Fruit fly (Drosophila melanogaster): ENCODE results near the gene Septin2.
A peak's percentile ranks its signal among the peaks of the same experiment; 100 is the strongest.

Septin2 gene

dm6 chr3R:20563830-20564421, 24.2 kb downstream of the Septin2 start, which contains the start of gene CG10877 (continued):
- TF ChIP-seq CG2202 (tag; optimal IDR thresholded peaks at IDR 0.05) (no peak), CG9215 (GFP tag; IDR thresholded peaks at IDR 0.05) (no peak), CG34224 (GFP tag; IDR thresholded peaks at IDR 0.05; ENCODE audit: partially characterized antibody) (peak; percentile 28; the same call in 1 of the 3 replicates), ranshi (GFP tag; IDR thresholded peaks at IDR 0.05) (no peak), sug (tag; optimal IDR thresholded peaks at IDR 0.05) (peak; percentile 64), her (GFP tag; optimal IDR thresholded peaks at IDR 0.05) (no peak), H2.0 (GFP tag; IDR thresholded peaks at IDR 0.05) (no peak), nerfin-2 (GFP tag; IDR thresholded peaks at IDR 0.05; ENCODE audit: partially characterized antibody) (no peak), chm (GFP tag; IDR thresholded peaks at IDR 0.05) (no peak), CG14860 (GFP tag; IDR thresholded peaks at IDR 0.05; ENCODE audit: partially characterized antibody) (no peak), Hr78 (GFP tag; optimal IDR thresholded peaks at IDR 0.05) (peak in 1 of 2 experiments; percentile 36), Med (GFP tag) (peak; percentile 72), CG15696 (tag; optimal IDR thresholded peaks at IDR 0.05) (no peak), chinmo (GFP tag; IDR thresholded peaks at IDR 0.05; ENCODE audit: partially characterized antibody) (0 out of 4 replicates have a peak, but pooled peaks have one; percentile 36), CG11695 (GFP tag; IDR thresholded peaks at IDR 0.05) (no peak), CG3163 (GFP tag; optimal IDR thresholded peaks at IDR 0.05) (peak; percentile 92), chif (GFP tag; optimal IDR thresholded peaks at IDR 0.05) (no peak), CG12236 (GFP tag; optimal IDR thresholded peaks at IDR 0.05) (no peak), stwl (tag; optimal IDR thresholded peaks at IDR 0.05) (no peak), exex (tag; optimal IDR thresholded peaks at IDR 0.05) (peak; percentile 58), CG11696 (GFP tag; IDR thresholded peaks at IDR 0.05) (no peak), CG13287 (GFP tag; IDR thresholded peaks at IDR 0.05; ENCODE audit: partially characterized antibody) (peak; percentile 20; the same call in 1 of the 2 replicates), unpg (GFP tag; optimal IDR thresholded peaks at IDR 0.05) (no peak), CG5180 (GFP tag; optimal IDR thresholded peaks at IDR 0.05) (peak; percentile 5), CG8944 (GFP tag; optimal IDR thresholded peaks at IDR 0.05) (no peak), CG7839 (tag; optimal IDR thresholded peaks at IDR 0.05) (no peak), NFAT (GFP tag; IDR thresholded peaks at IDR 0.05) (peak; percentile 33; the same call in 1 of the 2 replicates), CG33213 (GFP tag; optimal IDR thresholded peaks at IDR 0.05) (no peak), CG11247 (GFP tag; IDR thresholded peaks at IDR 0.05) (no peak), lab (GFP tag; optimal IDR thresholded peaks at IDR 0.05) (peak; percentile 34), ab (GFP tag; optimal IDR thresholded peaks at IDR 0.05) (no peak), Fer2 (tag; optimal IDR thresholded peaks at IDR 0.05) (no peak)

- peak; percentile 16 for TF ChIP-seq dmrt99B (tag; optimal IDR thresholded peaks at IDR 0.05)
- peak; percentile 30 for TF ChIP-seq phol (tag; optimal IDR thresholded peaks at IDR 0.05)
- TF ChIP-seq lov (optimal IDR thresholded peaks at IDR 0.05) = no peak
- TF ChIP-seq lov (GFP tag; IDR thresholded peaks at IDR 0.05) = 0 out of 3 replicates have a peak, but pooled peaks have one; percentile 52
- TF ChIP-seq sna (GFP tag; IDR thresholded peaks at IDR 0.05; ENCODE audit: partially characterized antibody) = peak; percentile 51; the same call in 1 of the 2 replicates
- TF ChIP-seq fd64A (GFP tag; optimal IDR thresholded peaks at IDR 0.05) = peak; percentile 30
- 0 out of 2 replicates have a peak, but pooled peaks have one; percentile 31 for TF ChIP-seq unc-4 (GFP tag; IDR thresholded peaks at IDR 0.05; ENCODE audit: partially characterized antibody)
- peak; percentile 33 for TF ChIP-seq CG11504 (tag; optimal IDR thresholded peaks at IDR 0.05)
- TF ChIP-seq CG2678 (tag; optimal IDR thresholded peaks at IDR 0.05) = peak; percentile 15
- TF ChIP-seq gfzf (GFP tag; optimal IDR thresholded peaks at IDR 0.05) = peak; percentile 19
- TF ChIP-seq CG5180 (GFP tag; optimal IDR thresholded peaks at IDR 0.05) = no peak
- TF ChIP-seq CG12155 (GFP tag; optimal IDR thresholded peaks at IDR 0.05) = no peak
- TF ChIP-seq CG7987 (GFP tag; optimal IDR thresholded peaks at IDR 0.05) = peak; percentile 9
- peak; percentile 11 for TF ChIP-seq CG1603 (tag; optimal IDR thresholded peaks at IDR 0.05)
- TF ChIP-seq gro (GFP tag; optimal IDR thresholded peaks at IDR 0.05) = no peak
- no peak for TF ChIP-seq sob (GFP tag; IDR thresholded peaks at IDR 0.05)
- peak; percentile 12 for TF ChIP-seq CG12769 (tag; optimal IDR thresholded peaks at IDR 0.05)
- TF ChIP-seq Doc2 (GFP tag; IDR thresholded peaks at IDR 0.05) = no peak
Measured at dm6 chr3R:20560668-20561226, 27.4 kb downstream of the Septin2 start, which contains the start of gene CG5191. Gene CG5191 (plus strand): TSS chr3R:20560865.
